Worm (Caenorhabditis elegans) whole organism, L1 larva: ENCODE results near the gene M04G7.2.

Experiments
- egl-13 ChIP-seq: sonication (generic microtip); optimal IDR thresholded peaks from 2 replicates; lab custom pipeline; 2016; ENCODE audit warnings: missing genotype, missing genetic modification reagents, missing genetic modification characterization, missing compliant biosample characterization
- elt-2 ChIP-seq: sonication (generic microtip); optimal IDR thresholded peaks from 2 replicates; lab custom pipeline; 2016; ENCODE audit warnings: missing genetic modification characterization, mild to moderate bottlenecking, inconsistent platforms, missing compliant biosample characterization, missing genetic modification reagents
- fkh-10 ChIP-seq: sonication (generic microtip); optimal IDR thresholded peaks from 2 replicates; lab custom pipeline; 2017; ENCODE audit warnings: missing biosample characterization, missing genetic modification reagents, missing genetic modification characterization
- fos-1 ChIP-seq: fragments of 150-350 bp; optimal IDR thresholded peaks from 2 replicates; lab custom pipeline; 2014; ENCODE audit warnings: missing biosample characterization, missing genetic modification characterization
- hpl-2 ChIP-seq: fragments of 150-350 bp; optimal IDR thresholded peaks from 2 replicates; lab custom pipeline; 2014; ENCODE audit warnings: missing biosample characterization, missing genetic modification reagents, missing genetic modification characterization
- irx-1 ChIP-seq: sonication (generic microtip); optimal IDR thresholded peaks from 2 replicates; lab custom pipeline; 2016; ENCODE audit warnings: missing genetic modification characterization, missing compliant biosample characterization
- isw-1 ChIP-seq: fragments of 200-800 bp; sonication (Bioruptor generic); IDR thresholded peaks from 2 replicates; pipeline ENCODE4 v1.3.6; 2022; ENCODE audit warnings: missing genetic modification characterization, missing compliant biosample characterization
- lin-14 ChIP-seq: fragments of 200-800 bp; sonication (Bioruptor generic); optimal IDR thresholded peaks from 2 replicates; lab custom pipeline; 2018; ENCODE audit warnings: mild to moderate bottlenecking, missing genetic modification characterization, moderate library complexity, missing compliant biosample characterization
- lin-15B ChIP-seq: fragments of 150-350 bp; sonication (generic microtip); optimal IDR thresholded peaks from 3 replicates; lab custom pipeline; 2014; ENCODE audit warnings: missing biosample characterization, missing genetic modification characterization
- lir-3 ChIP-seq: sonication (generic microtip); optimal IDR thresholded peaks from 2 replicates; lab custom pipeline; 2016; ENCODE audit warnings: mild to moderate bottlenecking, missing genetic modification characterization, moderate library complexity, missing compliant biosample characterization; ENCODE audit not compliant: poor library complexity
- mef-2 ChIP-seq: fragments of 150-350 bp; optimal IDR thresholded peaks from 2 replicates; lab custom pipeline; 2014; ENCODE audit warnings: missing biosample characterization, missing genetic modification characterization
- mep-1 ChIP-seq: fragments of 150-350 bp; optimal IDR thresholded peaks from 2 replicates; lab custom pipeline; 2014; ENCODE audit warnings: missing biosample characterization, missing genetic modification characterization
- nhr-19 ChIP-seq: fragments of 200-800 bp; sonication (Bioruptor generic); conservative IDR thresholded peaks from 2 replicates; pipeline ENCODE4 v1.3.6; 2022; ENCODE audit warnings: missing genetic modification characterization, missing compliant biosample characterization
- nhr-20 ChIP-seq: sonication (generic microtip); optimal IDR thresholded peaks from 2 replicates; lab custom pipeline; 2016; ENCODE audit warnings: mild to moderate bottlenecking, missing genetic modification characterization, missing compliant biosample characterization
- nhr-237 ChIP-seq: fragments of 150-350 bp; optimal IDR thresholded peaks from 2 replicates; lab custom pipeline; 2014; ENCODE audit warnings: missing biosample characterization, missing genetic modification characterization
- nhr-71 ChIP-seq: sonication (generic microtip); optimal IDR thresholded peaks from 2 replicates; lab custom pipeline; 2016; ENCODE audit warnings: mild to moderate bottlenecking, missing genetic modification characterization, moderate library complexity, missing compliant biosample characterization
- nhr-84 ChIP-seq: sonication (generic microtip); optimal IDR thresholded peaks from 2 replicates; lab custom pipeline; 2017; ENCODE audit warnings: missing biosample characterization, missing genetic modification characterization
- pag-3 ChIP-seq: sonication (generic microtip); optimal IDR thresholded peaks from 2 replicates; lab custom pipeline; 2017; ENCODE audit warnings: missing genetic modification characterization, mild to moderate bottlenecking, missing compliant biosample characterization, antibody characterized with exemption, borderline replicate concordance; ENCODE audit not compliant: insufficient read depth
- pax-3 ChIP-seq: fragments of 200-800 bp; sonication (Bioruptor generic); optimal IDR thresholded peaks from 2 replicates; lab custom pipeline; 2018; ENCODE audit warnings: mild to moderate bottlenecking, missing genetic modification characterization, moderate library complexity, missing compliant biosample characterization
- snu-23 ChIP-seq: sonication (generic microtip); optimal IDR thresholded peaks from 2 replicates; lab custom pipeline; 2016; ENCODE audit warnings: missing genetic modification characterization, missing compliant biosample characterization
- sptf-1 ChIP-seq: fragments of 150-350 bp; optimal IDR thresholded peaks from 2 replicates; lab custom pipeline; 2014; ENCODE audit warnings: missing biosample characterization, missing genetic modification characterization
- tbx-2 ChIP-seq: sonication (generic microtip); optimal IDR thresholded peaks from 2 replicates; lab custom pipeline; 2016; ENCODE audit warnings: missing genetic modification characterization, missing compliant biosample characterization
- tlp-1 ChIP-seq: fragments of 150-350 bp; optimal IDR thresholded peaks from 2 replicates; lab custom pipeline; 2014; ENCODE audit warnings: missing biosample characterization, missing genetic modification characterization
- unc-98 ChIP-seq: fragments of 200-800 bp; sonication (Bioruptor generic); IDR thresholded peaks from 2 replicates; pipeline ENCODE4 v1.3.6; 2022; ENCODE audit warnings: missing genetic modification characterization, missing compliant biosample characterization
- xbp-1 ChIP-seq: sonication (generic microtip); optimal IDR thresholded peaks from 2 replicates; lab custom pipeline; 2016; ENCODE audit warnings: missing genetic modification characterization, missing compliant biosample characterization

The M04G7.2 gene

ce11 chrIV:410420-410891, 50.4 kb downstream of the M04G7.2 start, which contains the start of gene T07A9.12 (continued):
- TF ChIP-seq lin-14 (GFP tag; lab: Kevin White, UChicago) (no peak), irx-1 (peak; percentile 35), elt-2 (tag; lab: Kevin White, UChicago) (peak; percentile 66), nhr-84 (tag; lab: Kevin White, UChicago) (no peak), mep-1 (tag; lab: Kevin White, UChicago) (peak; percentile 86), snu-23 (peak; percentile 91), pag-3 (tag; lab: Kevin White, UChicago) (no peak), lin-15B (peak; percentile 17), isw-1 (GFP tag; lab: Robert Waterston, UW) (peak; percentile 47), nhr-71 (tag; lab: Kevin White, UChicago) (peak; percentile 90), unc-98 (peak; percentile 71), egl-13 (tag; lab: Kevin White, UChicago) (peak; percentile 54), fos-1 (peak; percentile 77), nhr-19 (GFP tag; lab: Robert Waterston, UW) (peak; percentile 73), pax-3 (tag; lab: Kevin White, UChicago) (peak; percentile 81), xbp-1 (peak; percentile 69), lir-3 (peak; percentile 84), nhr-20 (tag; lab: Kevin White, UChicago) (peak; percentile 81), sptf-1 (no peak), nhr-237 (tag; lab: Kevin White, UChicago) (peak; percentile 42), mef-2 (tag; lab: Kevin White, UChicago) (peak; percentile 23)

DNA sequence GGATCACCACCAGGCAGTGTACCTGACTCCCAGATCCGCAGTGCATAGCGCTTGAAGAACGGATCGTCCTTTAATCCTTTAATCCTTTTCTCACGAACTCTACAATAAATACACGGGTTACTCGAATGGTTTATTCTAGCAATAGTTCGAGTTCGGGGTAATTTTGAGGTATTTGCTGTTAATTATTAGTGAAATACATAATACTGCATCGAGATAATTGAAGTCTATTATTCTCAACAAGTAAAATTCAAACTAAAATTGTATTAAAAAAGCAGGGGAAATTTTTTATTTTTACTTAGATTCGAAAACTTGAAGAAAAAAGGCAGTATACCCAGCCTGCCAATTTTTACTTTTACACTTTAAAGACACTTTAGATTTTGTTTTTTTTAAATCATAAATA, 50.9 kb downstream of the M04G7.2 start, which contains the start of gene kgb-1:
kgb-1 (minus strand) TSS at position 101 of the 400 bp plus-strand sequence.
- TF ChIP-seq elt-2 (tag; lab: Kevin White, UChicago) (no peak), tbx-2 (no peak), isw-1 (GFP tag; lab: Robert Waterston, UW) (no peak)
- TF ChIP-seq, all 84 proteins: peak for 0

DNA sequence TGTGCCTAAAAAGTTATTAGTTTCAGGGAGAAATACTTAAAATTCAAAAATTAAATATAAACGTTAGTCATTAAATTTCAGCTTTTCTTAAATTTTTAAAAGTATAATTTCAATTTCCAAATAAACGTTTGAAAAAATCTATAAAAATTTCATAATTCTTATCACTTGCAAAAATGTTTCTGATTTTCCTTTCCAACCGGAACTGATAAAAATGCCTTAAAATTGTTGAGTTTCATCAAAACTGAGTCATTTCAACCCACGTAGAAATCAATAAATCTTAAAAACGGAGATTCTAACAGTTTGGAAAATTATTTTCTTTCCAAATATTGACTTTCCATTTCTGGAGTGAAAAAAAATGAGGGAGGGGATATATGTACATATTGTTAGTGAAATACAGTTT, 51.9 kb downstream of the M04G7.2 start:
- TF ChIP-seq lin-14 (GFP tag; lab: Kevin White, UChicago) (no peak), snu-23 (no peak), mep-1 (tag; lab: Kevin White, UChicago) (no peak), tlp-1 (tag; lab: Kevin White, UChicago) (peak; percentile 22), fkh-10 (no peak), elt-2 (tag; lab: Kevin White, UChicago) (peak; percentile 28), hpl-2 (no peak)
